Worm (Caenorhabditis elegans): ENCODE data around the gene xnd-1.

DNA sequence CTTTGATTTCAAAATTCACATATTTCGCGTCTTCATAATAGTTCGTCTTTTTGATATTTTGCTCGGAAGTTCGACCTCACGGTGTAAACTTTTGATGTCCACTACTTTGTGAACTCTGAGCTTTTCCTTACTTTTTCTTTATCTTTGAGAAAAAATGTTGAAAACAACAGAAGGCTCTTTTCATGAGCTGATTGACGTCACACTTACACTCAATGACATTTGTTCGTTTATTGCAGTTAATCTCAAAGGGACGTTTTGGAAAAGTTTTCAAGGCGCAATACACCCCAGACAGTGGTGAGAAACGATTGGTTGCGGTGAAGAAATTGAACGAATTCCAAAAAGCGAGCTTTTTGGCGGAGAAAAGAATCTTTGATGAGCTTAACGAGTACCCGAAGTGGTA, 25.0 kb downstream of the xnd-1 start:
- TF ChIP-seq him-1 (tag; optimal IDR thresholded peaks at IDR 0.05): no peak
- TF ChIP-seq dao-5 (tag; optimal IDR thresholded peaks at IDR 0.05): no peak
